Worm (Caenorhabditis elegans) whole organism, L4 larva: ENCODE results near the gene sek-4.

Experiments
- ctbp-1 ChIP-seq: fragments of 200-800 bp; sonication (Bioruptor generic); IDR thresholded peaks from 2 replicates; pipeline ENCODE4 v1.3.6; 2022; ENCODE audit warnings: missing genetic modification reagents, missing genetic modification characterization, missing compliant biosample characterization
- dmd-8 ChIP-seq: fragments of 200-800 bp; sonication (Bioruptor generic); IDR thresholded peaks from 2 replicates; pipeline ENCODE4 v1.3.6; 2022; ENCODE audit warnings: missing genetic modification characterization, missing compliant biosample characterization
- jun-1 ChIP-seq: fragments of 150-350 bp; optimal IDR thresholded peaks from 2 replicates; lab custom pipeline; 2014; ENCODE audit warnings: missing biosample characterization, missing genetic modification reagents, missing genetic modification characterization
- nhr-77 ChIP-seq: fragments of 150-350 bp; optimal IDR thresholded peaks from 2 replicates; lab custom pipeline; 2014; ENCODE audit warnings: missing biosample characterization, missing genetic modification characterization
- snpc-4 ChIP-seq: fragments of 150-350 bp; optimal IDR thresholded peaks from 2 replicates; lab custom pipeline; 2014; ENCODE audit warnings: missing biosample characterization, missing genetic modification characterization
- ztf-11 ChIP-seq: fragments of 150-350 bp; optimal IDR thresholded peaks from 2 replicates; lab custom pipeline; 2014; ENCODE audit warnings: missing biosample characterization, missing genetic modification characterization

DNA sequence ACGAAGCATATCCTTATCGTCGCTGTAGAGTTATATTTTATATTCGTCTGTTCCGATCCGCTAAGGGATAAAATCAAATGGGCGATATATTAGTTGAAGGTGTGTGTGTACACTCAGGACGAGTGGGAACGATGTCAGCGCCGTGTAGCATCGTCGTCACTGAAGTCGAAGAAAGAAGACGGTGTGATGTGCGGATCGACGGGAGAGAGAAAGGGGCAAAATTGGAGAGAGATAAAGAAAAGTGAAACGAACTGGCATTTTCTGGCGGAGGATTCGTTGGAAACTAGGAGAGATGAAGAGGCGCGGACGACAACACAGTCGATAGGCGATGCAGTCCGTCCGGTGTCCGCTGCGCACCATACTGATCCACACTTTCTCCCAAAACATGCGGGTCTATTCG is 36.9 kb upstream of the sek-4 start, which contains the start of gene C26B9.3:
- TF ChIP-seq nhr-77 (tag; lab: Kevin White, UChicago) (no peak), dmd-8 (GFP tag; lab: Robert Waterston, UW) (no peak), ztf-11 (no peak), ctbp-1 (GFP tag; lab: Robert Waterston, UW) (no peak), jun-1 (tag; lab: Kevin White, UChicago) (no peak), snpc-4 (tag; lab: Kevin White, UChicago) (no peak)
